Worm (Caenorhabditis elegans) whole organism, L4/young adult: ENCODE data around the gene C54F6.5.
"Not testable (repeated sequence)": the region's sequence is repeated elsewhere in the genome, so short reads cannot be mapped to it uniquely, and the experiment has no call there.

Experiments used
- W03F9.2 ChIP-seq: fragments of 150-350 bp; optimal IDR thresholded peaks from 2 replicates; lab custom pipeline; 2014; ENCODE audit warnings: missing biosample characterization, missing genetic modification characterization
- dao-5 ChIP-seq: sonication (generic microtip); optimal IDR thresholded peaks from 2 replicates; lab custom pipeline; 2016; ENCODE audit warnings: missing genotype, missing genetic modification characterization, moderate library complexity, missing compliant biosample characterization
- him-1 ChIP-seq: sonication (generic microtip); optimal IDR thresholded peaks from 2 replicates; lab custom pipeline; 2016; ENCODE audit warnings: missing genotype, missing genetic modification reagents, missing genetic modification characterization, missing compliant biosample characterization

Gene C54F6.5

ce11 chrV:7528816-7529215 is at the start of gene C54F6.5:
C54F6.5 (plus strand) TSS chrV:7529116.
- TF ChIP-seq dao-5 (tag; lab: Kevin White, UChicago) (no peak), him-1 (tag; lab: Kevin White, UChicago) (no peak), W03F9.2 (tag; lab: Kevin White, UChicago) (no peak)

- TF ChIP-seq him-1 (tag; lab: Kevin White, UChicago): no peak
- TF ChIP-seq W03F9.2 (tag; lab: Kevin White, UChicago): no peak
- TF ChIP-seq dao-5 (tag; lab: Kevin White, UChicago): no peak
Observed at ce11 chrV:7480949-7481348, 48.0 kb upstream of the C54F6.5 start, which contains the start of gene C18B10.6. C18B10.6 (minus strand) TSS chrV:7481049.

- TF ChIP-seq dao-5 (tag; lab: Kevin White, UChicago): no peak
- TF ChIP-seq W03F9.2 (tag; lab: Kevin White, UChicago): no peak
- TF ChIP-seq him-1 (tag; lab: Kevin White, UChicago): no peak
Observed at ce11 chrV:7485000-7485399, 43.9 kb upstream of the C54F6.5 start, which contains the start of gene srbc-8. srbc-8 (minus strand) TSS chrV:7485100.

ce11 chrV:7487518-7487917 is 41.4 kb upstream of the C54F6.5 start, which contains the start of gene srbc-7:
srbc-7 (minus strand) TSS chrV:7487618.
- TF ChIP-seq him-1 (tag; lab: Kevin White, UChicago) (no peak), W03F9.2 (tag; lab: Kevin White, UChicago) (no peak), dao-5 (tag; lab: Kevin White, UChicago) (no peak)

ce11 chrV:7490340-7490739 is 38.6 kb upstream of the C54F6.5 start, which contains the start of gene srbc-9:
srbc-9 (minus strand) TSS chrV:7490440.
- TF ChIP-seq him-1 (tag; lab: Kevin White, UChicago) (no peak), W03F9.2 (tag; lab: Kevin White, UChicago) (no peak), dao-5 (tag; lab: Kevin White, UChicago) (no peak)

ce11 chrV:7492924-7493323 is 36.0 kb upstream of the C54F6.5 start, which contains the start of gene srbc-10:
srbc-10 (minus strand) TSS chrV:7493024.
- no peak for TF ChIP-seq him-1 (tag; lab: Kevin White, UChicago)
- TF ChIP-seq dao-5 (tag; lab: Kevin White, UChicago): no peak
- TF ChIP-seq W03F9.2 (tag; lab: Kevin White, UChicago): no peak

ce11 chrV:7495189-7495588 is 33.7 kb upstream of the C54F6.5 start, which contains the start of gene srbc-11:
srbc-11 (minus strand) TSS chrV:7495289.
- TF ChIP-seq dao-5 (tag; lab: Kevin White, UChicago): no peak
- TF ChIP-seq W03F9.2 (tag; lab: Kevin White, UChicago): no peak
- TF ChIP-seq him-1 (tag; lab: Kevin White, UChicago): no peak

ce11 chrV:7497440-7497839 is 31.5 kb upstream of the C54F6.5 start, which contains the start of gene srh-79:
srh-79 (plus strand) TSS chrV:7497740.
- TF ChIP-seq W03F9.2 (tag; lab: Kevin White, UChicago) (no peak), him-1 (tag; lab: Kevin White, UChicago) (no peak), dao-5 (tag; lab: Kevin White, UChicago) (no peak)

- TF ChIP-seq dao-5 (tag; lab: Kevin White, UChicago) (no peak), him-1 (tag; lab: Kevin White, UChicago) (no peak), W03F9.2 (tag; lab: Kevin White, UChicago) (no peak)
Observed at ce11 chrV:7501194-7501593, 27.7 kb upstream of the C54F6.5 start.

- TF ChIP-seq him-1 (tag; lab: Kevin White, UChicago) (no peak), dao-5 (tag; lab: Kevin White, UChicago) (no peak), W03F9.2 (tag; lab: Kevin White, UChicago) (no peak)
Observed at ce11 chrV:7504271-7504670, 24.6 kb upstream of the C54F6.5 start, which contains the start of gene srh-229. srh-229 (minus strand) TSS chrV:7504371.

- TF ChIP-seq W03F9.2 (tag; lab: Kevin White, UChicago) (no peak), him-1 (tag; lab: Kevin White, UChicago) (no peak), dao-5 (tag; lab: Kevin White, UChicago) (no peak)
Observed at ce11 chrV:7506207-7506606, 22.7 kb upstream of the C54F6.5 start.

ce11 chrV:7508566-7509044 is 20.3 kb upstream of the C54F6.5 start, which contains the start of the genes str-31 and nhr-172:
str-31 (minus strand) TSS chrV:7508666.
nhr-172 (plus strand) TSS chrV:7508994.
- TF ChIP-seq him-1 (tag; lab: Kevin White, UChicago) (no peak), W03F9.2 (tag; lab: Kevin White, UChicago) (no peak), dao-5 (tag; lab: Kevin White, UChicago) (no peak)

ce11 chrV:7511465-7511864 is 17.5 kb upstream of the C54F6.5 start, which contains the start of gene nhr-171:
nhr-171 (plus strand) TSS chrV:7511765.
- not testable (repeated sequence) for TF ChIP-seq dao-5, W03F9.2, him-1 (tag; lab: Kevin White, UChicago)
